Worm (Caenorhabditis elegans) whole organism, L4/young adult: ENCODE results near the gene R10E8.3.

Experiments used
- W03F9.2 ChIP-seq: fragments of 150-350 bp; optimal IDR thresholded peaks from 2 replicates; lab custom pipeline; 2014; ENCODE audit warnings: missing biosample characterization, missing genetic modification characterization
- dao-5 ChIP-seq: sonication (generic microtip); optimal IDR thresholded peaks from 2 replicates; lab custom pipeline; 2016; ENCODE audit warnings: missing genotype, missing genetic modification characterization, moderate library complexity, missing compliant biosample characterization
- him-1 ChIP-seq: sonication (generic microtip); optimal IDR thresholded peaks from 2 replicates; lab custom pipeline; 2016; ENCODE audit warnings: missing genotype, missing genetic modification reagents, missing genetic modification characterization, missing compliant biosample characterization

Gene R10E8.3

DNA sequence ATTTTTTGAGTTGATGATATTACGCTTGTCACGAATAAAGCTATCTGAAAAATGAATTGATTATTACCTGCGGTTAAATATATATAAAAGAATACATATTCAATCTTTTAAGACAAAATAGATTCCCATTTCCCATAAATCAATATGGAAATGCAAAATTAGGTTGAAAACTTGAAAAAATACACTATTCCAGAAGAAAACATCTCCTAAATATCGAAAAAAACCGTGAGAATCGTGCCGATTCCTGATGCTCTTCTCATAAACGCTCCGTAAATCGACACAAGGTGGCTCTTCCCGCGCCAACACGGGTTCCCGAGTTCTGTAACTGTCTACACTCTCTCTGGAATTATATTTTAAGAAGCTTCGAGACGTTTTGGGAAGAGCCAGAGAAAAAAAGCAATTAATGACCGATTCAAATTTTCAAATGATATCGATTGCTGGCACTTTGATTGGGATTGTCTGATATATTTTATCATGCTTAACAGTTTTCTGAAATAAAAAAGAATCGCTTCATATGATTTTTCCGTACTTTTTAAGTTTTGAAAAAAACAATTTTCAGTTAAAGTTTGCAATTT is at the start of gene R10E8.3:
TSS of gene R10E8.3 (minus strand) at position 51 of the 575 bp plus-strand sequence.
- TF ChIP-seq W03F9.2 (no peak), him-1 (tag; lab: Kevin White, UChicago) (no peak), dao-5 (tag; lab: Kevin White, UChicago) (no peak)

DNA sequence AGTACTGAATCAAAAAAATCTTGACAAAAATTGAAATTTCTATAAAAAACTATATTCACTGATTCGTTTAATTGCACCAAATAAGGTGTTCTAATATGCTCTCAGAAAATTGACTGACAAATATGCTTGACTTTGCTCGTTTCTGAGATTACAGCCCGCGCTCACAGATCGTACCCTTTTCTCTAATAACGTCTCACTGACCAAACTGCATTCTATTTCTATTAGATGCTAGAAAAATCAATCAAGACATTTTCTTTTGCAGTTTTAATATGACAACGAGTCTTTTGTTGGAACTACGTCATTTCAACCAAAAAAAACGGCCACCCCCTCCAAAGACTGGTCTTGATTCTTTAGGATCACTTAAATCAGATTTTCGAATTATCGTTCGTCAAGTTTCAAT is 46.0 kb upstream of the R10E8.3 start, which contains the start of gene clec-247:
TSS of gene clec-247 (plus strand) at position 301 of the 400 bp plus-strand sequence.
- TF ChIP-seq him-1 (tag; lab: Kevin White, UChicago) (no peak), dao-5 (tag; lab: Kevin White, UChicago) (no peak), W03F9.2 (no peak)

DNA sequence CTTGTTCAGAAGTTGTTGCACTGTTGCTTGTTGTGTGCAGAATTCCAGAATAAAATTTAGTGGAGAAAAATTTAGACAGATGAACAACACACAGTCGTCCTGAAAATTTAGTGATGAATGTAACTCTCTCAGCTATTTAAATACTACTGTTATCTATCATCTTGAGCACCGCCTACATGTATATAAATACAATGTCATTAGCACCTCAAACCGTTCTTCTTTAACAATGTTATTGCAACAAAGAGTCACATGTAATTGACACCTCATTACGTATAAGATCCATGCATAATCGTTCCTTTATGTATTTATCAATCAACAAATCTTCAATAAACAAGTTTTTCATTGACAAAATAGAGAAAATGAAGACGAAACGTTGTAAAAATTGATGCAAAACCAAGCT is 44.2 kb upstream of the R10E8.3 start, which contains the start of gene Y51A2A.16:
TSS of gene Y51A2A.16 (minus strand) at position 101 of the 400 bp plus-strand sequence.
- TF ChIP-seq him-1 (tag; lab: Kevin White, UChicago) (no peak), dao-5 (tag; lab: Kevin White, UChicago) (no peak), W03F9.2 (no peak)

DNA sequence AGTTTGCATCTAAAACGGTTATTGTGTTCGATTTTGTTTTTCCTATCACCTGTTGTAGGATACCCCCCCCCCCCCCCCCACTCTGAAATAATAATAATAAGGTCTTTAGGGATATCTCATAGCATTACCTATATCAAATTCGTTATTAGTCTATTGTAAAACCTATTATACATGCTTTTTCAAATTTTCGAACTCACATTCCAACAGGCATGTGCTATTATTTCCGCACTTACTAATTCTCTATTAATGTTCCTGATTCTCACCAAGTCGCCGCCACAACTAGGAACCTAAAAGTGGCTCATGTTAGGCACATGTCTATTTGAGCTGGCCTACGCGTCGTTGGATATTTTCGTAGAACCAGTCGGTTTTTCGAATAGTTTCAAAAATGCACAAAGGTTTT is 33.8 kb upstream of the R10E8.3 start, which contains the start of gene Y37H2C.4:
TSS of gene Y37H2C.4 (plus strand) at position 301 of the 400 bp plus-strand sequence.
- TF ChIP-seq dao-5 (tag; lab: Kevin White, UChicago): no peak
- no peak for TF ChIP-seq W03F9.2
- TF ChIP-seq him-1 (tag; lab: Kevin White, UChicago): no peak

DNA sequence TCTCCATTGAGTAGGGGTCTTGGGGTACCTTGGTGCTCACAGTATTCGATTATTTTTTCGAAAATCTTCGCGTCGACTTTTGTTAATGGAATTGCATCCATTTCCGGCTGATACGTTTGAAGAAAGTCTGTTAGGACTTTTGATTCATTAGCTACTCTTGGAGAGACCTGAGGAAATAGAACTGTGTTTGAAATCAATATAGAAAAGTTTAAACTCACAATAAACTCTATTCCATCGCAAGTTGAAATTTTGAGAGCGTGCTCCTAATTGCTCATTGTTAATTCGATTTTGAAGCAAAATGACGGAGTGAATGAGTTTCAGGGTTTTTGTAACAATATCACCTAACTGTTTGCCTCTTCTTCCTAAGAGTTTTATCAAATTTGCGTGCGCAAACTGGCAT is 33.3 kb upstream of the R10E8.3 start, which contains the start of gene skr-6:
TSS of gene skr-6 (minus strand) at position 101 of the 400 bp plus-strand sequence.
- no peak for TF ChIP-seq dao-5 (tag; lab: Kevin White, UChicago)
- TF ChIP-seq him-1 (tag; lab: Kevin White, UChicago): no peak
- TF ChIP-seq W03F9.2: no peak

DNA sequence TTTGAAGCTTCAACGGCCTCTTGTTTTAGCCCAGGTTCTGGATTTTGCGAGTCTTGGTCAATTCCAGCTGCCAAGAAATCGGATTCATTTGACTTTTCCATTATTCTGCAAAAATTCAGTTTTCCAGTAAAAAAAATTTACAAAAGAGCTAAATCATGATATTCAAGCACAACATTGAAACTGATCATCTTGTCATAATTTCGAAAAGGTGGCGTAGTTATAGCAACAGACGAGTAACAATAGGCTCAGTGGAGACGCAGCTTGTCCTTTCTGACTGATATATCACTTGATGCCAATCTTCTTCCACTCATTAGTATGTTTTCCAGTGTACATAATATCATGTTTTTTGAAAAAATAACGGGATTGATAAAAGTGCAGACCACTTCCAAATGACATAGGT is 32.2 kb upstream of the R10E8.3 start, which contains the start of gene fbxa-213:
TSS of gene fbxa-213 (minus strand) at position 101 of the 400 bp plus-strand sequence.
- no peak for TF ChIP-seq dao-5 (tag; lab: Kevin White, UChicago)
- no peak for TF ChIP-seq him-1 (tag; lab: Kevin White, UChicago)
- no peak for TF ChIP-seq W03F9.2

DNA sequence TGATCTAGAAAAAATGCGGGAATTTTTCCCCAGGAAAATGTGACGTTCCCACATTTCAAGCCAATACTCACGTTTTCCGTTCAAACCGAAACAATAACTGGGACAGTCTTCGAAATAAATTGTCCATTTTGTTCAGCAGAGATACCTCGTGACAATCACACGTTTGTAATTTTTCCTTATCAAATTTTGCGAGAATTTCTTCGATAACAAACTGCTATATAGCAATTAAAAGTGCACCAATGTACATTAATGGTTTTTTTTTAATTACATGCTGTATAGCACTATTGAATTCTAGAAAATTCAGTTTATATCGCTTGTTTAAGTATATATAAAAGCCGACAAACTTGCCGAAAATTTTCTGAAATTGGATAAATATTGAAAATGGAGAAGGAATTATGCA is 29.7 kb upstream of the R10E8.3 start, which contains the start of gene R10E8.6:
TSS of gene R10E8.6 (minus strand) at position 154 of the 400 bp plus-strand sequence.
- TF ChIP-seq W03F9.2: no peak
- no peak for TF ChIP-seq dao-5 (tag; lab: Kevin White, UChicago)
- TF ChIP-seq him-1 (tag; lab: Kevin White, UChicago): no peak

DNA sequence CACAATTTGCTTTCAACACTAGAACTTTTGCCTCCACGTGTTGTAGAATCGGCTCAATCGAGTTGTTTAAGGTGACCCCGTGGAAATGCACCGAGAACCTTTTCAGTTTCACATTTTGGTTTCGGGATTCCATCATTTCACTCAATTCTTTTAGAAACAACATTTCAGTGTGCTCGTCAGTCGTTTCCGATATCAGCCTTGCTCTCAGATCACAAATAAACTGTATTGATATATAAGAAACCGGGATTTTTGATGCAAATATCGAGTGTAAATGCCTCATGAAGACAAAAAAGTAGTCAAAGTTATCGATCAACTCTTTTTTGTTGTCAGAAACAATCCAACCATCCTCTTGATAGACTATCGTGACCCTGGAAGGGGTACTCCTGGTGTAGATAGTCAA is 28.9 kb upstream of the R10E8.3 start:
- TF ChIP-seq W03F9.2 (no peak), dao-5 (tag; lab: Kevin White, UChicago) (no peak), him-1 (tag; lab: Kevin White, UChicago) (no peak)

DNA sequence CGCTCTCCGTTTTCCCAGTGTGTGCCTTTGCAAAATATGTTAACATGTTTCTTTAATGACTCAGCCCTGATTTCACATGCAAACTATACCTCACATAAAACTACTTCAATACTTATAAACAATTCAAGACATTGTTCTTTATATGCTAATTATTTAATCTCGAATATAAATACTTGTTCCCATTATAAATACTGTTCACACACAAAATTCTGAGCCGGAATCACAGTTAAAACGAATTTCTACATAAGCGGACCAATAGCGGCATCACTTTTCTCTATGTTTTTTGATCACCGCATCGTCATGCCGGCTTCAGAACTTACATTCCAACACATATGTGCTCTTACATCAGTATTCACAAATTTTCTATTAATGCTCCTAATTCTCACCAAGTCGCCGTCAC is 17.9 kb upstream of the R10E8.3 start, which contains the start of gene R10E8.5:
TSS of gene R10E8.5 (plus strand) at position 301 of the 400 bp plus-strand sequence.
- TF ChIP-seq him-1 (tag; lab: Kevin White, UChicago): no peak
- TF ChIP-seq W03F9.2: no peak
- no peak for TF ChIP-seq dao-5 (tag; lab: Kevin White, UChicago)

DNA sequence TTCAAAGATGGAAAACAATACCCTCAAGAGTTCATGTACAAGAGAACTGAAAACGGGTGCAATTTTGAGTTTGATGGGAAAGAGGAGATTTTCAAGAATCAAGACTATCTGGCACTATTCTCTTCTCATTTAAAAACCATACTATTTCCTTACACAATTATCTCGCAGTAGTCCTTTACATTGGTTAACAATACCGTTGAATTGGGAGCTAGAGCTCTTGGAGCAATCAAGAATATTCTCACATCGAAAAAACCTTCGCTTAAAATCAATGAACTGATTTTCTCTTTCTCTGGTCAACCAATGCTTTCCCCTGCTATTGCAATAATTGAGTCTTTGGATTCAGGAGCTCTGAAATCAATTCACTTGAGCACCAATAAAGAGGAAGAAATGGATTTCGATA is 16.9 kb upstream of the R10E8.3 start, which contains the start of gene R10E8.2:
TSS of gene R10E8.2 (plus strand) at position 301 of the 400 bp plus-strand sequence.
- TF ChIP-seq dao-5 (tag; lab: Kevin White, UChicago): no peak
- no peak for TF ChIP-seq him-1 (tag; lab: Kevin White, UChicago)
- no peak for TF ChIP-seq W03F9.2

DNA sequence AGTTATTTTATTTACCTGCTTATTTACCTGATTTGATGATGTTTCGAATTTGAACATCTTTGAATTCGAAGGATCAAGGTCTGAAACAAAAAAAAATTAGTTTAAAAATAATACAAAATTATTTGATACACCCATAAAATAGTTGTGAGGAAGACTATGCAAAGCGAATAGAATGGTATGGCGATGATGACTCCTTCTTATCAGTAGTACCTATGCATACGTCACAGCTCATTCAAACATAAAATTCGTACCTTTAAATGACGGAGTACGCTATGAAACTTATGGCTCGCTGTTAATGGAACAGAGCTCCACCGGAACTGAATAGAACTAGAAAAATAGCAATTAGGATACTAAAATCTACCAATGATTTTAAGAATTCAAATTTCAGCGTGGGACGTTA is 15.7 kb upstream of the R10E8.3 start, which contains the start of gene R10E8.1:
TSS of gene R10E8.1 (minus strand) at position 178 of the 400 bp plus-strand sequence.
- TF ChIP-seq him-1 (tag; lab: Kevin White, UChicago) (no peak), dao-5 (tag; lab: Kevin White, UChicago) (no peak), W03F9.2 (no peak)

DNA sequence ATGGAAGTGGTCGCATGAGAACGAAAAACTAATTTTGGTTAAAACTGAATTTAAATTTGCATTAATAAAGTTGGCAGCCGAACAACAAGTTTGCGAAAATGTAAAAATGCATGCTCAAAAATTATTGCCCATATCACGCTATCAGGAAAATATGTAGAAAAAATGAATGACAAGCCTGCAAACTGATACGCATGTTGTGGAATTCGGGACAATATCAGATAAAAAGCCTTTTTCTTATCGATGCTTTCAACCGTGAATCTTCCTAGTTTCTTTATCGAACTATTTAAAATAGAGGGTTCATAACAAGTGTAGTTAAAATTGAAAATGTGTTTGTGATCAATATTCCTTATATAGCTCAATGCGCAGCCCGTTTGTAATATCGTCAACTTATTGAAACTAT is 9.5 kb upstream of the R10E8.3 start:
- no peak for TF ChIP-seq him-1 (tag; lab: Kevin White, UChicago)
- TF ChIP-seq W03F9.2: no peak
- TF ChIP-seq dao-5 (tag; lab: Kevin White, UChicago): no peak

DNA sequence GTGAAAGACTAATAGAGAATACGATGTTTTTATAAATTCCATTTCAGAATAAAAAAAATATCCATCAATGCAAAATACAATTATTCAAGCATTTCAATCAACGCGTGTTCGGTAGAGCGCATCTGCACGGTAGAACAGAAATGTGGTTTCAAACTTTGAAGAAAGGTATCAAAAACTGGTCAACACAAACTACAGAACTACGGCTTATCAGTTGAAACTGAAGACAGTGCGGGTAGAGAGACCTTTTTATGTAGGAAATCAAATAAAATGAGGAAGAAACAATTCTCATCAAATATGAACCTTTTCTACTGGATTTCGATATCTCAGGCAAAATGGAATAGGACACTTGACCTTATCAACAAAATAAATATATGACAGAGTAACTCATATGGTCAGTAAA is 7.8 kb upstream of the R10E8.3 start:
- TF ChIP-seq dao-5 (tag; lab: Kevin White, UChicago) (no peak), him-1 (tag; lab: Kevin White, UChicago) (no peak), W03F9.2 (no peak)

DNA sequence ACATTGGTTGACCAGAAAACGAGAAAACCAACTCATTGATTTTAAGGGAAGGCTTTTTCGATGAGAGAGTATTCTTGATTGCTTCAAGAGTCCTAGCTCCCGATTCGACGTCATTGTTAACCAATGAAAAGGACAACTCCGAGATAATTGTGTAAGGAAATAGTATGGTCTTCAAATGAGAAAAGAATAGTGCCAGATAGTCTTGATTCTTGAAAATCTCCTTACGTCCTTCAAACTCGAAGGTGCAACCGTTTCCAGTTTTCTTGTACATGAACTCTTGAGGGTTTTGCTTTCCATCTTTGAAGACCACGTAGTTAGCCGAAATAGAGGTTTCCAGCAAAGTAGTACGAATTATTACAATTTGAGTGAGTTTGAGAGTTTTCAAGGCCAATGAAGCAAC is 6.7 kb upstream of the R10E8.3 start:
- TF ChIP-seq dao-5 (tag; lab: Kevin White, UChicago) (no peak), W03F9.2 (no peak), him-1 (tag; lab: Kevin White, UChicago) (no peak)
